Fruit fly (Drosophila melanogaster) whole organism, pupa: ENCODE measurements around the gene CG14834.

Experiments used
- CG10348 ChIP-seq: fragments of 200-800 bp; sonication (Bioruptor generic); IDR thresholded peaks from 2 replicates; pipeline ENCODE4 v1.3.6; 2022; ENCODE audit warnings: missing biosample characterization, missing genetic modification characterization
- CG12605 ChIP-seq: fragments of 200-800 bp; sonication (Bioruptor generic); IDR thresholded peaks from 2 replicates; pipeline ENCODE4 v1.3.6; 2022; ENCODE audit warnings: missing biosample characterization, missing genetic modification characterization
- CG13204 ChIP-seq: fragments of 200-800 bp; sonication (Bioruptor generic); optimal IDR thresholded peaks from 2 replicates; lab custom pipeline; 2018; ENCODE audit warnings: missing biosample characterization, mild to moderate bottlenecking, missing genetic modification characterization, moderate library complexity
- CG14655 ChIP-seq: fragments of 200-800 bp; sonication (Bioruptor generic); optimal IDR thresholded peaks from 3 replicates; lab custom pipeline; 2017; ENCODE audit warnings: mild to moderate bottlenecking, missing biosample characterization, missing genetic modification reagents, missing genetic modification characterization
- CG15710 ChIP-seq: fragments of 200-800 bp; sonication (Bioruptor generic); optimal IDR thresholded peaks from 2 replicates; lab custom pipeline; 2018; ENCODE audit warnings: missing biosample characterization, mild to moderate bottlenecking, missing genetic modification characterization, moderate library complexity
- CG17806 ChIP-seq: fragments of 200-800 bp; sonication (Bioruptor generic); optimal IDR thresholded peaks from 2 replicates; lab custom pipeline; 2018; ENCODE audit warnings: missing biosample characterization, mild to moderate bottlenecking, missing genetic modification characterization, moderate library complexity
- CG32121 ChIP-seq: fragments of 200-800 bp; sonication (Bioruptor generic); IDR thresholded peaks from 2 replicates; pipeline ENCODE4 v1.3.6; 2022; ENCODE audit warnings: missing biosample characterization, missing genetic modification characterization
- CG34367 ChIP-seq: fragments of 200-800 bp; sonication (Bioruptor generic); optimal IDR thresholded peaks from 2 replicates; lab custom pipeline; 2018; ENCODE audit warnings: missing biosample characterization, mild to moderate bottlenecking, missing genetic modification characterization
- CG4496 ChIP-seq: fragments of 200-800 bp; sonication (Bioruptor generic); IDR thresholded peaks from 3 replicates; pipeline ENCODE4 v1.3.6; 2022; ENCODE audit warnings: missing biosample characterization, missing genetic modification characterization
- CG8159 ChIP-seq: fragments of 200-800 bp; sonication (Bioruptor generic); optimal IDR thresholded peaks from 3 replicates; lab custom pipeline; 2018; ENCODE audit warnings: missing biosample characterization, mild to moderate bottlenecking, missing genetic modification characterization, moderate library complexity
- CG8301 ChIP-seq: fragments of 200-800 bp; sonication (Bioruptor generic); optimal IDR thresholded peaks from 2 replicates; lab custom pipeline; 2018; ENCODE audit warnings: missing biosample characterization, mild to moderate bottlenecking, missing genetic modification characterization
- CG9948 ChIP-seq: fragments of 200-800 bp; sonication (Bioruptor generic); optimal IDR thresholded peaks from 2 replicates; lab custom pipeline; 2018; ENCODE audit warnings: missing biosample characterization, mild to moderate bottlenecking, missing genetic modification characterization, moderate library complexity
- D1 ChIP-seq: fragments of 200-800 bp; sonication (Bioruptor generic); optimal IDR thresholded peaks from 2 replicates; lab custom pipeline; 2018; ENCODE audit warnings: missing biosample characterization, mild to moderate bottlenecking, missing genetic modification characterization, moderate library complexity
- EcR ChIP-seq: fragments of 200-800 bp; sonication (Bioruptor generic); optimal IDR thresholded peaks from 3 replicates; lab custom pipeline; 2019; ENCODE audit warnings: missing biosample characterization, missing genetic modification characterization, mild to moderate bottlenecking, moderate library complexity, missing genetic modification reagents
- Ets98B ChIP-seq: fragments of 200-800 bp; sonication (Bioruptor generic); IDR thresholded peaks from 2 replicates; pipeline ENCODE4 v1.3.6; 2022; ENCODE audit warnings: missing biosample characterization, missing genetic modification characterization
- Pif1A ChIP-seq: fragments of 200-800 bp; sonication (Bioruptor generic); optimal IDR thresholded peaks from 3 replicates; lab custom pipeline; 2016; ENCODE audit warnings: missing biosample characterization, missing genetic modification characterization
- Pif1B ChIP-seq: fragments of 200-800 bp; sonication (Bioruptor generic); optimal IDR thresholded peaks from 3 replicates; lab custom pipeline; 2016; ENCODE audit warnings: missing biosample characterization, missing genetic modification characterization
- Snoo ChIP-seq: fragments of 200-800 bp; sonication (Bioruptor generic); optimal IDR thresholded peaks from 3 replicates; lab custom pipeline; 2017; ENCODE audit warnings: missing biosample characterization, mild to moderate bottlenecking, missing genetic modification characterization, inconsistent platforms
- fd96Ca ChIP-seq: fragments of 200-800 bp; sonication (Bioruptor generic); IDR thresholded peaks from 3 replicates; pipeline ENCODE4 v1.3.6; 2022; ENCODE audit warnings: missing biosample characterization, missing genetic modification characterization
- gl ChIP-seq: fragments of 200-800 bp; sonication (Bioruptor generic); optimal IDR thresholded peaks from 2 replicates; lab custom pipeline; 2018; ENCODE audit warnings: missing biosample characterization, mild to moderate bottlenecking, missing genetic modification characterization
- rn ChIP-seq: fragments of 200-800 bp; sonication (Bioruptor generic); IDR thresholded peaks from 2 replicates; pipeline ENCODE4 v1.3.6; 2022; ENCODE audit warnings: missing biosample characterization, missing genetic modification characterization

The CG14834 gene

DNA sequence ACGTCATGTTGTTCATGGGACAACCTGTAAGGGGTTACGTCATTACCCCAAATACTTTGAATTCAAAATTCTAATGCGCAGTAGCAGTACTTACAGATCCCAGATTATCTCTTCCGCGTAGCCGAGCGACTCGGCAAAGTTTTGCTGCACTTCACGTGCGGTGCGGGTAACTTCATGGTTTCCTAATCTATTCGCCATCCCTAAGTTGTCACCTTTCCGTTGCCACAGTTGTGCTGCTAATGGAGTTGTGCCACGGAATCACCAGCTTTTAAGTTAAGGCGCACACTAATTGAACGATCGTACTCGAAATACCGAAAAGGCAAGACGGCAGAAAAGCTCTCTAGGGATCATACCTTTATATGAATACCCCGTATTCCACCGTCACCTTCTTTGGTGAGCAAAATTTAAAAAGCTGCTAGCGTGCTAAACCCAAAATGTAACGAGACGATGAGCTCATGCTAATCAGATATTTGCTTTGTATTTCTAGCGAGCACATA, 13.0 kb upstream of the CG14834 start, which contains the start of gene pst:
Gene pst, minus strand, starts transcription at position 437 of the 497 bp plus-strand sequence.
- TF ChIP-seq CG12605, result peak; percentile 16; the same call in 1 of the 2 replicates
- TF ChIP-seq CG15710, result peak; percentile 6
- peak; percentile 5; the same call in 1 of the 2 replicates for TF ChIP-seq Ets98B (GFP tag; lab: Robert Waterston, UW)
- no peak for TF ChIP-seq D1 (tag; lab: Kevin White, UChicago)
- TF ChIP-seq, all 21 proteins: peak for 3

dm6 chr3L:7356386-7357117, 9.6 kb upstream of the CG14834 start, which contains the start of gene CTCF:
TSS of gene CTCF (minus strand) at chr3L:7356713.
- no peak for TF ChIP-seq CG13204 (GFP tag; lab: Kevin White, UChicago)
- no peak for TF ChIP-seq rn (GFP tag; lab: Robert Waterston, UW)
- TF ChIP-seq Pif1B, result no peak
- TF ChIP-seq D1 (tag; lab: Kevin White, UChicago), result no peak
- TF ChIP-seq CG9948, result peak; percentile 12
- TF ChIP-seq gl (tag; lab: Kevin White, UChicago), result no peak
- TF ChIP-seq Snoo (tag; lab: Kevin White, UChicago), result no peak
- TF ChIP-seq CG17806, result no peak
- TF ChIP-seq CG8159 (tag; lab: Kevin White, UChicago), result no peak
- TF ChIP-seq CG34367 (tag; lab: Kevin White, UChicago), result no peak
- no peak for TF ChIP-seq CG8301 (tag; lab: Kevin White, UChicago)
- TF ChIP-seq CG4496 (GFP tag; lab: Robert Waterston, UW), result no peak
- TF ChIP-seq CG14655 (GFP tag; lab: Kevin White, UChicago), result no peak
- TF ChIP-seq Ets98B (GFP tag; lab: Robert Waterston, UW), result no peak
- TF ChIP-seq fd96Ca, result peak; percentile 30; the same call in 1 of the 3 replicates
- TF ChIP-seq CG32121, result no peak
- TF ChIP-seq EcR (GFP tag; lab: Kevin White, UChicago), result no peak
- no peak for TF ChIP-seq Pif1A (GFP tag; lab: Kevin White, UChicago)
- no peak for TF ChIP-seq CG12605
- no peak for TF ChIP-seq CG10348
- peak; percentile 13 for TF ChIP-seq CG15710

DNA sequence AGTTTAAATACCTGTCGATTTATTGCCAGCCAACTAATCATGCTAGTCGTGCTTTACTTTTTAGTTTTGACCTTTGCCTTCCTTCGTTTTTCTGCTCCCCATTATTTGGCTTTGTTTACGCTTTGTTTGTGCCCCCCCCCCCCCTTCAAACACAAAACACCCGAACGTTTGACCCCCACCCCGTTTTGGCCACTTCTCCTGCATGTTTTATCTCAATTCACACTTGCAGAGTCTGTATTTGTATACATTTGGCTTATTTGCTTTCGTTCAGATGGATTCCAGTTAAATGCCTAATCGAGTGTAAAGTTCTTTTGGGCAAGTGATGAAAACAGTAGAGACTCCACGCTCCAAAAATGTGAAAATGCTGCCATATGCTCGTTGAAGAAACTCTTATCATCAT, 2.4 kb upstream of the CG14834 start:
- TF ChIP-seq CG8159 (tag; lab: Kevin White, UChicago) (no peak), CG12605 (no peak), CG14655 (GFP tag; lab: Kevin White, UChicago) (no peak), Pif1A (GFP tag; lab: Kevin White, UChicago) (no peak), Snoo (tag; lab: Kevin White, UChicago) (no peak), Ets98B (GFP tag; lab: Robert Waterston, UW) (no peak), gl (tag; lab: Kevin White, UChicago) (no peak), D1 (tag; lab: Kevin White, UChicago) (no peak), CG8301 (tag; lab: Kevin White, UChicago) (no peak), CG34367 (tag; lab: Kevin White, UChicago) (no peak), CG13204 (GFP tag; lab: Kevin White, UChicago) (no peak), CG10348 (no peak), CG32121 (no peak), Pif1B (no peak), EcR (GFP tag; lab: Kevin White, UChicago) (no peak), rn (GFP tag; lab: Robert Waterston, UW) (no peak), CG15710 (no peak)

dm6 chr3L:7347984-7348631, 1.2 kb upstream of the CG14834 start, which contains the start of the genes Srp19 and qm:
TSS of gene Srp19 (minus strand) at chr3L:7348034.
TSS of gene qm (plus strand) at chr3L:7348313.
- peak; percentile 64 for TF ChIP-seq CG12605
- TF ChIP-seq CG4496 (GFP tag; lab: Robert Waterston, UW), result peak; percentile 59; the same call in 1 of the 3 replicates
- no peak for TF ChIP-seq Pif1A (GFP tag; lab: Kevin White, UChicago)
- peak; percentile 20 for TF ChIP-seq gl (tag; lab: Kevin White, UChicago)
- TF ChIP-seq fd96Ca, result peak; percentile 27; the same call in 2 of the 3 replicates
- TF ChIP-seq CG14655 (GFP tag; lab: Kevin White, UChicago), result no peak
- no peak for TF ChIP-seq Snoo (tag; lab: Kevin White, UChicago)
- no peak for TF ChIP-seq CG17806
- peak; percentile 44 for TF ChIP-seq EcR (GFP tag; lab: Kevin White, UChicago)
- TF ChIP-seq CG15710, result peak; percentile 11
- peak; percentile 61 for TF ChIP-seq CG13204 (GFP tag; lab: Kevin White, UChicago)
- TF ChIP-seq Pif1B, result no peak
- TF ChIP-seq CG8301 (tag; lab: Kevin White, UChicago), result no peak
- no peak for TF ChIP-seq CG34367 (tag; lab: Kevin White, UChicago)
- TF ChIP-seq CG9948, result no peak
- TF ChIP-seq CG10348, result no peak
- TF ChIP-seq CG32121, result peak; percentile 25; the same call in 1 of the 2 replicates
- TF ChIP-seq CG8159 (tag; lab: Kevin White, UChicago), result no peak
- peak; percentile 43; the same call in 1 of the 2 replicates for TF ChIP-seq Ets98B (GFP tag; lab: Robert Waterston, UW)
- no peak for TF ChIP-seq rn (GFP tag; lab: Robert Waterston, UW)
- TF ChIP-seq D1 (tag; lab: Kevin White, UChicago), result no peak

- no peak for TF ChIP-seq CG10348
- TF ChIP-seq fd96Ca, result peak; percentile 76
- peak; percentile 78 for TF ChIP-seq CG12605
- TF ChIP-seq CG8301 (tag; lab: Kevin White, UChicago), result no peak
- peak; percentile 82 for TF ChIP-seq CG13204 (GFP tag; lab: Kevin White, UChicago)
- TF ChIP-seq CG4496 (GFP tag; lab: Robert Waterston, UW), result peak; percentile 80
- peak; percentile 66 for TF ChIP-seq Pif1B
- peak; percentile 26 for TF ChIP-seq CG15710
- TF ChIP-seq CG32121, result peak; percentile 80
- TF ChIP-seq CG9948, result no peak
- TF ChIP-seq CG8159 (tag; lab: Kevin White, UChicago), result peak; percentile 51
- peak; percentile 81 for TF ChIP-seq gl (tag; lab: Kevin White, UChicago)
- peak; percentile 99 for TF ChIP-seq EcR (GFP tag; lab: Kevin White, UChicago)
- peak; percentile 89 for TF ChIP-seq Ets98B (GFP tag; lab: Robert Waterston, UW)
- peak; percentile 62 for TF ChIP-seq Snoo (tag; lab: Kevin White, UChicago)
- TF ChIP-seq, all 21 proteins: peak for 12
These were observed 1.9 kb downstream of the CG14834 start, which contains the start of gene Cln7 for dm6 chr3L:7344965-7345427. TSS of gene Cln7 (minus strand) at chr3L:7345183.
